Fruit fly (Drosophila melanogaster) whole organism, embryonic: ENCODE results near the gene CG18766.

ENCODE experiments used
- Ada2b ChIP-seq: fragments of 200-800 bp; sonication (Bioruptor generic); IDR thresholded peaks from 2 replicates; pipeline ENCODE4 v1.3.6; 2022; ENCODE audit warnings: missing biosample characterization, missing genetic modification characterization
- B-H1 ChIP-seq: fragments of 200-800 bp; sonication (Bioruptor generic); IDR thresholded peaks from 3 replicates; pipeline ENCODE4 v1.3.6; 2022; ENCODE audit warnings: missing biosample characterization, missing genetic modification characterization
- BEAF-32 ChIP-seq: fragments of 200-800 bp; sonication (Bioruptor generic); optimal IDR thresholded peaks from 3 replicates; lab custom pipeline; 2017; ENCODE audit warnings: missing biosample characterization, missing genetic modification characterization, mild to moderate bottlenecking, moderate library complexity, missing genetic modification reagents
- CG10979 ChIP-seq: fragments of 200-800 bp; sonication (Bioruptor generic); optimal IDR thresholded peaks from 2 replicates; lab custom pipeline; 2018; ENCODE audit warnings: missing biosample characterization, mild to moderate bottlenecking, missing genetic modification characterization, moderate library complexity
- CG11560 ChIP-seq: fragments of 200-800 bp; sonication (Bioruptor generic); IDR thresholded peaks from 3 replicates; pipeline ENCODE4 v1.3.6; 2022; ENCODE audit warnings: missing biosample characterization, missing genetic modification characterization
- CG11723 ChIP-seq: fragments of 200-800 bp; sonication (Bioruptor generic); optimal IDR thresholded peaks from 2 replicates; lab custom pipeline; 2017; ENCODE audit warnings: missing biosample characterization, mild to moderate bottlenecking, missing genetic modification characterization
- CG12236 ChIP-seq: fragments of 200-800 bp; sonication (Bioruptor generic); optimal IDR thresholded peaks from 2 replicates; lab custom pipeline; 2016; ENCODE audit warnings: missing biosample characterization, missing genetic modification characterization
- CG13894 ChIP-seq: fragments of 200-800 bp; sonication (Bioruptor generic); optimal IDR thresholded peaks from 3 replicates; lab custom pipeline; 2018; ENCODE audit warnings: missing biosample characterization, mild to moderate bottlenecking, missing genetic modification characterization, moderate library complexity
- CG15514 ChIP-seq: fragments of 200-800 bp; sonication (Bioruptor generic); optimal IDR thresholded peaks from 3 replicates; lab custom pipeline; 2017; ENCODE audit warnings: missing biosample characterization, missing genetic modification characterization, mild to moderate bottlenecking, moderate library complexity, missing genetic modification reagents
- CG1647 ChIP-seq: fragments of 200-800 bp; sonication (Bioruptor generic); optimal IDR thresholded peaks from 3 replicates; lab custom pipeline; 2016; ENCODE audit warnings: missing biosample characterization, missing genetic modification characterization
- CG17829 ChIP-seq: fragments of 200-800 bp; optimal IDR thresholded peaks from 2 replicates; lab custom pipeline; 2019; ENCODE audit warnings: missing biosample characterization, mild to moderate bottlenecking, missing genetic modification characterization, moderate library complexity
- CG2129 ChIP-seq: fragments of 200-800 bp; sonication (Bioruptor generic); IDR thresholded peaks from 2 replicates; pipeline ENCODE4 v1.3.6; 2022; ENCODE audit warnings: missing biosample characterization, missing genetic modification characterization; ENCODE audit not compliant: partially characterized antibody
- CG2889 ChIP-seq: fragments of 200-800 bp; sonication (Bioruptor generic); IDR thresholded peaks from 3 replicates; pipeline ENCODE4 v1.3.6; 2022; ENCODE audit warnings: missing biosample characterization, missing genetic modification characterization
- CG30403 ChIP-seq: fragments of 200-800 bp; sonication (Bioruptor generic); optimal IDR thresholded peaks from 3 replicates; lab custom pipeline; 2016; ENCODE audit warnings: missing biosample characterization, missing genetic modification characterization
- CG33213 ChIP-seq: fragments of 200-800 bp; sonication (Bioruptor generic); optimal IDR thresholded peaks from 3 replicates; lab custom pipeline; 2016; ENCODE audit warnings: missing biosample characterization, missing genetic modification characterization
- CG33557 ChIP-seq: fragments of 200-800 bp; sonication (Bioruptor generic); optimal IDR thresholded peaks from 2 replicates; lab custom pipeline; 2019; ENCODE audit warnings: missing biosample characterization, mild to moderate bottlenecking, missing genetic modification characterization, moderate library complexity
- CG3726 ChIP-seq: fragments of 200-800 bp; sonication (Bioruptor generic); IDR thresholded peaks from 3 replicates; pipeline ENCODE4, ENCODE4 v1.3.6; 2022; ENCODE audit warnings: missing biosample characterization, missing genetic modification characterization
- CG5180 ChIP-seq: fragments of 200-800 bp; sonication (Bioruptor generic); optimal IDR thresholded peaks from 3 replicates; lab custom pipeline; 2017; ENCODE audit warnings: missing biosample characterization, missing genetic modification characterization, mild to moderate bottlenecking, moderate library complexity, missing genetic modification reagents
- CG5953 ChIP-seq: fragments of 200-800 bp; sonication (Bioruptor generic); IDR thresholded peaks from 2 replicates; pipeline ENCODE4 v1.3.6; 2022; ENCODE audit warnings: missing biosample characterization, missing genetic modification characterization
- CG6854 ChIP-seq: fragments of 200-800 bp; sonication (Bioruptor generic); optimal IDR thresholded peaks from 3 replicates; lab custom pipeline; 2017; ENCODE audit warnings: missing biosample characterization, mild to moderate bottlenecking, missing genetic modification characterization
- CG7963 ChIP-seq: fragments of 200-800 bp; sonication (Bioruptor generic); IDR thresholded peaks from 3 replicates; pipeline ENCODE4 v1.3.6; 2022; ENCODE audit warnings: missing biosample characterization, missing genetic modification characterization; ENCODE audit not compliant: partially characterized antibody
- CG9797 ChIP-seq: fragments of 200-800 bp; sonication (Bioruptor generic); optimal IDR thresholded peaks from 3 replicates; lab custom pipeline; 2018; ENCODE audit warnings: missing biosample characterization, mild to moderate bottlenecking, missing genetic modification characterization
- HmgZ ChIP-seq: fragments of 200-800 bp; sonication (Bioruptor generic); optimal IDR thresholded peaks from 2 replicates; lab custom pipeline; 2018; ENCODE audit warnings: missing biosample characterization, mild to moderate bottlenecking, missing genetic modification characterization
- Hmx ChIP-seq: fragments of 200-800 bp; sonication (Bioruptor generic); optimal IDR thresholded peaks from 2 replicates; lab custom pipeline; 2016; ENCODE audit warnings: missing biosample characterization, missing genetic modification characterization
- Med ChIP-seq: fragments of 200-800 bp; sonication (Bioruptor generic); peaks from one replicate; lab custom pipeline; 2016; ENCODE audit warnings: missing biosample characterization, missing genetic modification characterization, mild to moderate bottlenecking, inconsistent platforms, moderate library complexity
- NK7.1 ChIP-seq: fragments of 200-800 bp; sonication (Bioruptor generic); optimal IDR thresholded peaks from 3 replicates; lab custom pipeline; 2016; ENCODE audit warnings: missing biosample characterization, missing genetic modification characterization
- Sry-δ ChIP-seq: fragments of 200-800 bp; sonication (Bioruptor generic); optimal IDR thresholded peaks from 2 replicates; lab custom pipeline; 2016; ENCODE audit warnings: missing biosample characterization, missing genetic modification characterization
- ab ChIP-seq: fragments of 200-800 bp; sonication (Bioruptor generic); optimal IDR thresholded peaks from 2 replicates; lab custom pipeline; 2016; ENCODE audit warnings: missing biosample characterization, missing genetic modification characterization
- bsh ChIP-seq, 2 experiments: fragments of 200-800 bp; sonication (Bioruptor generic); optimal IDR thresholded peaks; 2 replicates each; lab custom pipeline; 2017 to 2018; ENCODE audit warnings: mild to moderate bottlenecking in 2 of 2, missing biosample characterization in 2 of 2, missing genetic modification characterization in 2 of 2, moderate library complexity in 1 of 2
- cg ChIP-seq: fragments of 200-800 bp; sonication (Bioruptor generic); optimal IDR thresholded peaks from 3 replicates; lab custom pipeline; 2019; ENCODE audit warnings: missing biosample characterization, mild to moderate bottlenecking, missing genetic modification characterization, moderate library complexity
- chinmo ChIP-seq: fragments of 200-800 bp; sonication (Bioruptor generic); IDR thresholded peaks from 4 replicates; pipeline ENCODE4 v1.3.6; 2022; ENCODE audit warnings: missing biosample characterization, missing genetic modification characterization; ENCODE audit not compliant: partially characterized antibody
- dm ChIP-seq: fragments of 200-800 bp; sonication (Bioruptor generic); optimal IDR thresholded peaks from 3 replicates; lab custom pipeline; 2016; ENCODE audit warnings: missing biosample characterization, missing genetic modification characterization
- dmrt11E ChIP-seq: fragments of 200-800 bp; sonication (Bioruptor generic); optimal IDR thresholded peaks from 3 replicates; lab custom pipeline; 2018; ENCODE audit warnings: missing biosample characterization, mild to moderate bottlenecking, missing genetic modification characterization, moderate library complexity
- emc ChIP-seq: fragments of 200-800 bp; sonication (Bioruptor generic); optimal IDR thresholded peaks from 2 replicates; lab custom pipeline; 2016; ENCODE audit warnings: missing biosample characterization, missing genetic modification characterization
- jing ChIP-seq: fragments of 200-800 bp; sonication (Bioruptor generic); optimal IDR thresholded peaks from 2 replicates; lab custom pipeline; 2018; ENCODE audit warnings: missing biosample characterization, mild to moderate bottlenecking, missing genetic modification characterization
- kni ChIP-seq: fragments of 200-800 bp; sonication (Bioruptor generic); optimal IDR thresholded peaks from 3 replicates; lab custom pipeline; 2017; ENCODE audit warnings: mild to moderate bottlenecking, missing biosample characterization, missing genetic modification reagents, missing genetic modification characterization
- lbe ChIP-seq: fragments of 200-800 bp; sonication (Bioruptor generic); optimal IDR thresholded peaks from 2 replicates; lab custom pipeline; 2016; ENCODE audit warnings: missing biosample characterization, mild to moderate bottlenecking, missing genetic modification characterization
- nerfin-2 ChIP-seq: fragments of 200-800 bp; sonication (Bioruptor generic); IDR thresholded peaks from 2 replicates; pipeline ENCODE4 v1.3.6; 2022; ENCODE audit warnings: missing biosample characterization, missing genetic modification characterization; ENCODE audit not compliant: partially characterized antibody
- phol ChIP-seq: fragments of 200-800 bp; sonication (Bioruptor generic); optimal IDR thresholded peaks from 3 replicates; lab custom pipeline; 2018; ENCODE audit warnings: missing biosample characterization, mild to moderate bottlenecking, missing genetic modification characterization, moderate library complexity
- repo ChIP-seq: fragments of 200-800 bp; sonication (Bioruptor generic); optimal IDR thresholded peaks from 2 replicates; lab custom pipeline; 2016; ENCODE audit warnings: missing biosample characterization, missing genetic modification characterization
- sc ChIP-seq, 3 experiments: fragments of >200 bp in 2 of 3; fragments of 200-800 bp in 1 of 3; sonication (Bioruptor generic) in 1 of 3; optimal IDR thresholded peaks; 2 replicates in 2 of 3; 3 replicates in 1 of 3; lab custom pipeline; 2017; ENCODE audit warnings: mild to moderate bottlenecking in 1 of 3, missing biosample characterization in 1 of 3, missing genetic modification characterization in 1 of 3, missing genetic modification reagents in 1 of 3
- sens ChIP-seq: fragments of 200-800 bp; sonication (Bioruptor generic); peaks from one replicate; lab custom pipeline; 2016; ENCODE audit warnings: missing biosample characterization, missing genetic modification characterization
- sima ChIP-seq: fragments of 200-800 bp; sonication (Bioruptor generic); optimal IDR thresholded peaks from 2 replicates; lab custom pipeline; 2016; ENCODE audit warnings: missing biosample characterization, missing genetic modification characterization
- ssp ChIP-seq: fragments of 200-800 bp; sonication (Bioruptor generic); IDR thresholded peaks from 2 replicates; pipeline ENCODE4 v1.3.6; 2022; ENCODE audit warnings: missing biosample characterization, missing genetic modification characterization
- trh ChIP-seq: fragments of 200-800 bp; sonication (Bioruptor generic); optimal IDR thresholded peaks from 2 replicates; lab custom pipeline; 2016; ENCODE audit warnings: missing biosample characterization, missing genetic modification characterization
- vfl ChIP-seq: fragments of 200-800 bp; sonication (Bioruptor generic); optimal IDR thresholded peaks from 2 replicates; lab custom pipeline; 2016; ENCODE audit warnings: missing biosample characterization, missing genetic modification characterization
- vvl ChIP-seq: fragments of 200-800 bp; sonication (Bioruptor generic); IDR thresholded peaks from 2 replicates; pipeline ENCODE4 v1.3.6; 2022; ENCODE audit warnings: missing biosample characterization, missing genetic modification characterization
- yki ChIP-seq: fragments of >200 bp; optimal IDR thresholded peaks from 3 replicates; lab custom pipeline; 2018

The CG18766 gene

dm6 chr3R:27218814-27219213 is 26.2 kb downstream of the CG18766 start (continued):
- TF ChIP-seq sc (optimal IDR thresholded peaks at IDR 0.05; lab: Kevin White, UChicago) (no peak), sc (GFP tag; optimal IDR thresholded peaks at IDR 0.05; lab: Kevin White, UChicago) (no peak), chinmo (no peak), dm (GFP tag; lab: Kevin White, UChicago) (no peak), emc (GFP tag; lab: Kevin White, UChicago) (no peak), cg (GFP tag; lab: Kevin White, UChicago) (peak; percentile 39), repo (GFP tag; lab: Kevin White, UChicago) (no peak), CG13894 (tag; lab: Kevin White, UChicago) (peak; percentile 50), HmgZ (tag; lab: Kevin White, UChicago) (no peak), CG5180 (GFP tag; lab: Kevin White, UChicago) (no peak), CG2889 (GFP tag; lab: Robert Waterston, UW) (no peak), Sry-δ (GFP tag; lab: Kevin White, UChicago) (no peak), vfl (GFP tag; lab: Kevin White, UChicago) (no peak), CG33213 (GFP tag; lab: Kevin White, UChicago) (no peak), Hmx (no peak), CG3726 (GFP tag; lab: Robert Waterston, UW) (no peak), NK7.1 (GFP tag; lab: Kevin White, UChicago) (no peak), nerfin-2 (GFP tag; lab: Robert Waterston, UW) (no peak), ab (GFP tag; lab: Kevin White, UChicago) (no peak), lbe (GFP tag; lab: Kevin White, UChicago) (no peak), CG11560 (tag; lab: Robert Waterston, UW) (no peak), CG6854 (GFP tag; lab: Kevin White, UChicago) (no peak), vvl (GFP tag; lab: Robert Waterston, UW) (no peak), trh (GFP tag; lab: Kevin White, UChicago) (no peak), B-H1 (GFP tag; lab: Robert Waterston, UW) (no peak), CG15514 (GFP tag; lab: Kevin White, UChicago) (no peak), kni (GFP tag; lab: Kevin White, UChicago) (peak; percentile 46), CG17829 (tag; lab: Kevin White, UChicago) (no peak)

dm6 chr3R:27218288-27218687 is 26.8 kb downstream of the CG18766 start:
- TF ChIP-seq CG12236 (GFP tag; lab: Kevin White, UChicago) (no peak), BEAF-32 (GFP tag; lab: Kevin White, UChicago) (peak; percentile 3), sens (GFP tag; lab: Kevin White, UChicago) (peak; percentile 57)

- TF ChIP-seq CG2129 (GFP tag; lab: Robert Waterston, UW), result no peak
- no peak for TF ChIP-seq jing (GFP tag; lab: Kevin White, UChicago)
- peak; percentile 28 for TF ChIP-seq dmrt11E (tag; lab: Kevin White, UChicago)
- TF ChIP-seq CG11723 (GFP tag; lab: Kevin White, UChicago), result no peak
- TF ChIP-seq CG9797 (GFP tag; lab: Kevin White, UChicago), result no peak
- no peak for TF ChIP-seq CG5953
- no peak for TF ChIP-seq ssp (GFP tag; lab: Robert Waterston, UW)
- TF ChIP-seq CG1647, result no peak
- TF ChIP-seq CG10979, result peak; percentile 55
- no peak for TF ChIP-seq CG30403
- TF ChIP-seq bsh (GFP tag; optimal IDR thresholded peaks at IDR 0.05; lab: Kevin White, UChicago), result peak; percentile 45 to 54
- TF ChIP-seq Med (GFP tag; lab: Kevin White, UChicago), result peak; percentile 16
- TF ChIP-seq CG33557 (GFP tag; lab: Kevin White, UChicago), result no peak
- peak; percentile 26 for TF ChIP-seq phol (tag; lab: Kevin White, UChicago)
- no peak for TF ChIP-seq yki (lab: Kevin White, UChicago)
- no peak for TF ChIP-seq Ada2b
- TF ChIP-seq CG33213 (GFP tag; lab: Kevin White, UChicago), result no peak
- no peak for TF ChIP-seq CG7963 (GFP tag; lab: Robert Waterston, UW)
- no peak for TF ChIP-seq sima (GFP tag; lab: Kevin White, UChicago)
Observed at dm6 chr3R:27217465-27218059, 27.5 kb downstream of the CG18766 start.
